Fruit fly (Drosophila melanogaster) whole organism, embryonic: ENCODE results near the gene CG9737.
A peak's percentile ranks its signal among the peaks of the same experiment; 100 is the strongest.

Source experiments
- CG10147 ChIP-seq: fragments of 200-800 bp; sonication (Bioruptor generic); optimal IDR thresholded peaks from 2 replicates; lab custom pipeline; 2019; ENCODE audit warnings: missing biosample characterization, mild to moderate bottlenecking, missing genetic modification characterization, moderate library complexity
- CG10654 ChIP-seq: fragments of 200-800 bp; sonication (Bioruptor generic); optimal IDR thresholded peaks from 2 replicates; lab custom pipeline; 2016; ENCODE audit warnings: missing biosample characterization, missing genetic modification characterization
- CG11504 ChIP-seq: fragments of 200-800 bp; sonication (Bioruptor generic); optimal IDR thresholded peaks from 3 replicates; lab custom pipeline; 2019; ENCODE audit warnings: missing biosample characterization, mild to moderate bottlenecking, missing genetic modification characterization, moderate library complexity
- CG1602 ChIP-seq: fragments of 200-800 bp; sonication (Bioruptor generic); optimal IDR thresholded peaks from 3 replicates; lab custom pipeline; 2016; ENCODE audit warnings: missing biosample characterization, missing genetic modification characterization
- CG17802 ChIP-seq: fragments of 200-800 bp; sonication (Bioruptor generic); optimal IDR thresholded peaks from 2 replicates; lab custom pipeline; 2018; ENCODE audit warnings: missing biosample characterization, mild to moderate bottlenecking, missing genetic modification characterization, moderate library complexity
- CG31441 ChIP-seq: fragments of 200-800 bp; sonication (Bioruptor generic); IDR thresholded peaks from 2 replicates; pipeline ENCODE4 v1.3.6; 2022; ENCODE audit warnings: missing biosample characterization, missing genetic modification characterization
- CG3281 ChIP-seq: fragments of 200-800 bp; sonication (Bioruptor generic); optimal IDR thresholded peaks from 3 replicates; lab custom pipeline; 2017; ENCODE audit warnings: missing biosample characterization, mild to moderate bottlenecking, missing genetic modification characterization
- CG3847 ChIP-seq: fragments of 200-800 bp; sonication (Bioruptor generic); IDR thresholded peaks from 2 replicates; pipeline ENCODE4 v1.3.6; 2022; ENCODE audit warnings: missing biosample characterization, missing genetic modification characterization
- CG4730 ChIP-seq: fragments of 200-800 bp; sonication (Bioruptor generic); IDR thresholded peaks from 2 replicates; pipeline ENCODE4 v1.3.6; 2022; ENCODE audit warnings: missing biosample characterization, missing genetic modification characterization
- CG7271 ChIP-seq: fragments of 200-800 bp; sonication (Bioruptor generic); optimal IDR thresholded peaks from 2 replicates; lab custom pipeline; 2018; ENCODE audit warnings: missing biosample characterization, mild to moderate bottlenecking, missing genetic modification characterization, moderate library complexity
- CG8765 ChIP-seq: fragments of 200-800 bp; sonication (Bioruptor generic); IDR thresholded peaks from 2 replicates; pipeline ENCODE4 v1.3.6; 2022; ENCODE audit warnings: missing biosample characterization, missing genetic modification characterization
- CG9609 ChIP-seq: fragments of 200-800 bp; sonication (Bioruptor generic); optimal IDR thresholded peaks from 3 replicates; lab custom pipeline; 2016; ENCODE audit warnings: missing biosample characterization, missing genetic modification characterization
- CG9817 ChIP-seq: fragments of 200-800 bp; sonication (Bioruptor generic); optimal IDR thresholded peaks from 2 replicates; lab custom pipeline; 2018; ENCODE audit warnings: missing biosample characterization, mild to moderate bottlenecking, missing genetic modification characterization, moderate library complexity
- D19A ChIP-seq: fragments of 200-800 bp; optimal IDR thresholded peaks from 3 replicates; lab custom pipeline; 2019; ENCODE audit warnings: missing biosample characterization, mild to moderate bottlenecking, missing genetic modification characterization, moderate library complexity
- Dad ChIP-seq: fragments of 200-800 bp; sonication (Bioruptor generic); optimal IDR thresholded peaks from 3 replicates; lab custom pipeline; 2016; ENCODE audit warnings: missing biosample characterization, missing genetic modification characterization
- Dbx ChIP-seq: fragments of 200-800 bp; sonication (Bioruptor generic); IDR thresholded peaks from 3 replicates; pipeline ENCODE4 v1.3.6; 2022; ENCODE audit warnings: missing biosample characterization, missing genetic modification characterization
- Doc3 ChIP-seq: fragments of 200-800 bp; sonication (Bioruptor generic); IDR thresholded peaks from 3 replicates; pipeline ENCODE4 v1.3.6; 2022; ENCODE audit warnings: missing biosample characterization, missing genetic modification characterization; ENCODE audit not compliant: partially characterized antibody
- Drgx ChIP-seq: fragments of 200-800 bp; sonication (Bioruptor generic); IDR thresholded peaks from 2 replicates; pipeline ENCODE4 v1.3.6; 2022; ENCODE audit warnings: missing biosample characterization, missing genetic modification characterization
- Ets65A ChIP-seq: fragments of 200-800 bp; sonication (Bioruptor generic); peaks from one replicate; lab custom pipeline; 2016; ENCODE audit warnings: missing biosample characterization, missing genetic modification characterization
- Fer3 ChIP-seq: fragments of 200-800 bp; sonication (Bioruptor generic); optimal IDR thresholded peaks from 2 replicates; lab custom pipeline; 2018; ENCODE audit warnings: missing biosample characterization, mild to moderate bottlenecking, missing genetic modification characterization, moderate library complexity
- Gug ChIP-seq: fragments of 200-800 bp; sonication (Bioruptor generic); IDR thresholded peaks from 4 replicates; pipeline ENCODE4 v1.3.6; 2022; ENCODE audit warnings: missing biosample characterization, missing genetic modification characterization
- Hand ChIP-seq: fragments of 200-800 bp; sonication (Bioruptor generic); optimal IDR thresholded peaks from 2 replicates; lab custom pipeline; 2017; ENCODE audit warnings: mild to moderate bottlenecking, missing biosample characterization, missing genetic modification reagents, missing genetic modification characterization
- HmgD ChIP-seq: fragments of 200-800 bp; sonication (Bioruptor generic); optimal IDR thresholded peaks from 3 replicates; lab custom pipeline; 2016; ENCODE audit warnings: missing biosample characterization, missing genetic modification characterization
- Jarid2 ChIP-seq: fragments of 200-800 bp; sonication (Bioruptor generic); optimal IDR thresholded peaks from 3 replicates; lab custom pipeline; 2017; ENCODE audit warnings: mild to moderate bottlenecking, missing biosample characterization, missing genetic modification reagents, missing genetic modification characterization
- Kr ChIP-seq: fragments of 200-800 bp; sonication (Bioruptor generic); optimal IDR thresholded peaks from 2 replicates; lab custom pipeline; 2017; ENCODE audit warnings: missing biosample characterization, mild to moderate bottlenecking, missing genetic modification characterization
- Lim3 ChIP-seq: fragments of 200-800 bp; sonication (Bioruptor generic); IDR thresholded peaks from 2 replicates; pipeline ENCODE4 v1.3.6; 2022; ENCODE audit warnings: missing biosample characterization, missing genetic modification characterization
- Lpt ChIP-seq: fragments of >200 bp; optimal IDR thresholded peaks from 2 replicates; lab custom pipeline; 2018; ENCODE audit warnings: missing biosample characterization, missing genetic modification characterization
- Med ChIP-seq: fragments of 200-800 bp; sonication (Bioruptor generic); peaks from one replicate; lab custom pipeline; 2016; ENCODE audit warnings: missing biosample characterization, missing genetic modification characterization, mild to moderate bottlenecking, inconsistent platforms, moderate library complexity
- Scr ChIP-seq: fragments of 200-800 bp; sonication (Bioruptor generic); IDR thresholded peaks from 2 replicates; pipeline ENCODE4 v1.3.6; 2022; ENCODE audit warnings: missing biosample characterization, missing genetic modification characterization; ENCODE audit not compliant: partially characterized antibody
- Spps ChIP-seq: fragments of 200-800 bp; sonication (Bioruptor generic); optimal IDR thresholded peaks from 2 replicates; lab custom pipeline; 2018; ENCODE audit warnings: missing biosample characterization, mild to moderate bottlenecking, missing genetic modification characterization
- btn ChIP-seq: fragments of 200-800 bp; sonication (Bioruptor generic); optimal IDR thresholded peaks from 2 replicates; lab custom pipeline; 2016; ENCODE audit warnings: missing biosample characterization, missing genetic modification characterization
- corto ChIP-seq: fragments of 200-800 bp; sonication (Bioruptor generic); optimal IDR thresholded peaks from 2 replicates; lab custom pipeline; 2016; ENCODE audit warnings: missing biosample characterization, mild to moderate bottlenecking, missing genetic modification characterization, moderate library complexity
- dati ChIP-seq: fragments of 200-800 bp; sonication (Bioruptor generic); IDR thresholded peaks from 2 replicates; pipeline ENCODE4 v1.3.6; 2022; ENCODE audit warnings: missing biosample characterization, missing genetic modification characterization
- dmrt99B ChIP-seq: fragments of 200-800 bp; sonication (Bioruptor generic); optimal IDR thresholded peaks from 2 replicates; lab custom pipeline; 2018; ENCODE audit warnings: missing biosample characterization, mild to moderate bottlenecking, missing genetic modification characterization, moderate library complexity
- esg ChIP-seq: fragments of 200-800 bp; sonication (Bioruptor generic); conservative IDR thresholded peaks from 2 replicates; pipeline ENCODE4 v1.3.6; 2022; ENCODE audit warnings: missing biosample characterization, missing genetic modification characterization
- ftz-f1 ChIP-seq: fragments of 200-800 bp; sonication (Bioruptor generic); optimal IDR thresholded peaks from 2 replicates; lab custom pipeline; 2016; ENCODE audit warnings: missing biosample characterization, missing genetic modification characterization
- gro ChIP-seq: fragments of 200-800 bp; sonication (Bioruptor generic); optimal IDR thresholded peaks from 2 replicates; lab custom pipeline; 2016; ENCODE audit warnings: missing biosample characterization, missing genetic modification characterization
- hbn ChIP-seq: fragments of 200-800 bp; sonication (Bioruptor generic); IDR thresholded peaks from 2 replicates; pipeline ENCODE4 v1.3.6; 2022; ENCODE audit warnings: missing biosample characterization, missing genetic modification characterization; ENCODE audit not compliant: partially characterized antibody
- klu ChIP-seq: fragments of 200-800 bp; sonication (Bioruptor generic); IDR thresholded peaks from 2 replicates; pipeline ENCODE4 v1.3.6; 2022; ENCODE audit warnings: missing biosample characterization, missing genetic modification characterization
- lbe ChIP-seq: fragments of 200-800 bp; sonication (Bioruptor generic); optimal IDR thresholded peaks from 2 replicates; lab custom pipeline; 2016; ENCODE audit warnings: missing biosample characterization, mild to moderate bottlenecking, missing genetic modification characterization
- nom ChIP-seq: fragments of 200-800 bp; sonication (Bioruptor generic); optimal IDR thresholded peaks from 2 replicates; lab custom pipeline; 2017; ENCODE audit warnings: missing biosample characterization, missing genetic modification characterization, mild to moderate bottlenecking, moderate library complexity, missing genetic modification reagents
- pho ChIP-seq: fragments of 200-800 bp; sonication (Bioruptor generic); optimal IDR thresholded peaks from 2 replicates; lab custom pipeline; 2016; ENCODE audit warnings: missing biosample characterization, missing genetic modification characterization
- pnt ChIP-seq: fragments of 200-800 bp; sonication (Bioruptor generic); optimal IDR thresholded peaks from 3 replicates; lab custom pipeline; 2016; ENCODE audit warnings: missing biosample characterization, missing genetic modification characterization
- psq ChIP-seq: fragments of 200-800 bp; sonication (Bioruptor generic); optimal IDR thresholded peaks from 2 replicates; lab custom pipeline; 2017; ENCODE audit warnings: missing biosample characterization, missing genetic modification characterization
- row ChIP-seq: fragments of 200-800 bp; sonication (Bioruptor generic); IDR thresholded peaks from 3 replicates; pipeline ENCODE4 v1.3.6; 2022; ENCODE audit warnings: missing biosample characterization, missing genetic modification characterization
- run ChIP-seq: fragments of 200-800 bp; sonication (Bioruptor generic); optimal IDR thresholded peaks from 3 replicates; lab custom pipeline; 2018; ENCODE audit warnings: missing biosample characterization, mild to moderate bottlenecking, missing genetic modification characterization
- stc ChIP-seq: fragments of 200-800 bp; sonication (Bioruptor generic); IDR thresholded peaks from 2 replicates; pipeline ENCODE4 v1.3.6; 2022; ENCODE audit warnings: missing biosample characterization, missing genetic modification characterization
- stwl ChIP-seq: fragments of 200-800 bp; sonication (Bioruptor generic); optimal IDR thresholded peaks from 3 replicates; lab custom pipeline; 2018; ENCODE audit warnings: missing biosample characterization, mild to moderate bottlenecking, missing genetic modification characterization, moderate library complexity

Gene CG9737

DNA sequence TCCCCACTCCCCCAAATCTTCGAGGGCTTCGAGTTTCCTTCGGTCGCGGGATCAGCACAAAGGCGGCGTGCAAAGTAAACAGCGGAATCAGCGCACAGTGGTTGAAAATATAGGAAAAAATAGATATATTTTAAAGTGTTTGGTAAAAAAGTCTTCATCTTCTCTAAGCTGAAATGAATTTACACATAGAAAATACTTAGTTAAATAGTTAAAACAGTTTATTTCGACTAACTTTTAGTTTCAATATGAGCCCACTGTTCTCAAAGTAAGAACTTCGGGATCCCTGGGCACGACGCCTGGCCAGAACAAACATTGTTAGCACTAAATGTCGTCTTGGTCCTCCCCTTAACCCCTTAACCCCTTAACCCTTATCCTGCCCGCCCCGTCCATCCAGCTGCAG, 18.7 kb upstream of the CG9737 start (continued):
- TF ChIP-seq CG9817 (tag; lab: Kevin White, UChicago) (no peak), D19A (no peak), esg (GFP tag; lab: Robert Waterston, UW) (0 out of 2 replicates have a peak, but pooled peaks have one; percentile 9), CG7271 (no peak), Med (GFP tag; lab: Kevin White, UChicago) (peak; percentile 34), stc (0 out of 2 replicates have a peak, but pooled peaks have one; percentile 9)

- no peak for TF ChIP-seq CG8765 (GFP tag; lab: Robert Waterston, UW)
- peak; percentile 13 for TF ChIP-seq nom (GFP tag; lab: Kevin White, UChicago)
- TF ChIP-seq hbn (GFP tag; lab: Robert Waterston, UW): no peak
- TF ChIP-seq CG10147 (GFP tag; lab: Kevin White, UChicago): no peak
- no peak for TF ChIP-seq ftz-f1
- TF ChIP-seq, all 482 proteins: peak for 1
Observed at dm6 chr3R:30259561-30259960, 16.4 kb upstream of the CG9737 start.

DNA sequence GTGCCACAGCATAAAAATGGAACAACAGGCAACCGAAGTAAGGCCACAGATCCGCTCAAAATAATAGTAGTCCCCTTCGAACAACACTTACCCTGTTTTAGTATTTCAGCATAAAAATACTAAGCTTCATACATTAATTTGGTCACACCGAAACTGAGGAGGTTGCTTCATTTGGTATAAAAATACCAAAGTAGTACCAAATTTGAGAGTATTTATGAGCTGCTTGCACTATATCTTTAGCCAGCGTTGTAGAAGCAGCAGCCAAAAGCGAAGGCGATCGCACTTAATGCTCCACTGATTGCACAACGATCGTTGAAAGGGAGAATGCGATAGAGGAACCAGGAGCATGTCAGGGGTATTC, 15.9 kb upstream of the CG9737 start:
- TF ChIP-seq lbe: peak; percentile 92
- TF ChIP-seq Dad (GFP tag; lab: Kevin White, UChicago): no peak
- TF ChIP-seq Med (GFP tag; lab: Kevin White, UChicago): peak; percentile 36
- TF ChIP-seq run (tag; lab: Kevin White, UChicago): no peak
- TF ChIP-seq Ets65A (GFP tag; lab: Kevin White, UChicago): peak; percentile 63
- no peak for TF ChIP-seq CG4730
- TF ChIP-seq pnt (GFP tag; lab: Kevin White, UChicago): no peak
- no peak for TF ChIP-seq Kr (GFP tag; lab: Kevin White, UChicago)
- no peak for TF ChIP-seq psq
- no peak for TF ChIP-seq gro
- TF ChIP-seq Lim3 (GFP tag; lab: Robert Waterston, UW): no peak
- no peak for TF ChIP-seq CG1602 (GFP tag; lab: Kevin White, UChicago)
- no peak for TF ChIP-seq CG31441
- no peak for TF ChIP-seq CG10654 (GFP tag; lab: Kevin White, UChicago)
- no peak for TF ChIP-seq HmgD (GFP tag; lab: Kevin White, UChicago)
- TF ChIP-seq dati: no peak
- TF ChIP-seq CG11504 (tag; lab: Kevin White, UChicago): no peak
- TF ChIP-seq Dbx: no peak
- TF ChIP-seq CG9609 (GFP tag; lab: Kevin White, UChicago): no peak
- TF ChIP-seq Jarid2 (GFP tag; lab: Kevin White, UChicago): no peak
- no peak for TF ChIP-seq dmrt99B (tag; lab: Kevin White, UChicago)
- peak; percentile 61 for TF ChIP-seq Drgx
- no peak for TF ChIP-seq pho (GFP tag; lab: Kevin White, UChicago)
- TF ChIP-seq Gug (GFP tag; lab: Robert Waterston, UW): no peak
- no peak for TF ChIP-seq Spps (tag; lab: Kevin White, UChicago)
- TF ChIP-seq CG7271: no peak
- no peak for TF ChIP-seq CG17802 (tag; lab: Kevin White, UChicago)
- peak; percentile 75 for TF ChIP-seq nom (GFP tag; lab: Kevin White, UChicago)
- peak; percentile 94 for TF ChIP-seq corto (GFP tag; lab: Kevin White, UChicago)
- TF ChIP-seq Scr (GFP tag; lab: Robert Waterston, UW): no peak
- TF ChIP-seq Lpt (GFP tag; lab: Kevin White, UChicago): no peak
- no peak for TF ChIP-seq CG8765 (GFP tag; lab: Robert Waterston, UW)
- TF ChIP-seq CG3281 (GFP tag; lab: Kevin White, UChicago): no peak
- peak; percentile 99 for TF ChIP-seq stwl (tag; lab: Kevin White, UChicago)
- TF ChIP-seq Doc3 (GFP tag; lab: Robert Waterston, UW): no peak
- TF ChIP-seq Fer3: no peak
- no peak for TF ChIP-seq row (GFP tag; lab: Robert Waterston, UW)
- no peak for TF ChIP-seq CG3847
- TF ChIP-seq btn (GFP tag; lab: Kevin White, UChicago): no peak
- no peak for TF ChIP-seq Hand (GFP tag; lab: Kevin White, UChicago)
- no peak for TF ChIP-seq klu (GFP tag; lab: Robert Waterston, UW)
